Worm (Caenorhabditis elegans) whole organism, L1 larva: ENCODE measurements around the gene fbxb-22.

Experiments
- C04F5.9 ChIP-seq: sonication (generic microtip); optimal IDR thresholded peaks from 2 replicates; lab custom pipeline; 2016; ENCODE audit warnings: missing genetic modification characterization, missing compliant biosample characterization
- C16A3.4 ChIP-seq: fragments of 150-350 bp; optimal IDR thresholded peaks from 2 replicates; lab custom pipeline; 2014; ENCODE audit warnings: missing biosample characterization, missing genetic modification characterization
- F16B12.6 ChIP-seq: fragments of 150-350 bp; optimal IDR thresholded peaks from 2 replicates; lab custom pipeline; 2014; ENCODE audit warnings: missing biosample characterization, missing genetic modification characterization
- Y116A8C.19 ChIP-seq: sonication (generic microtip); optimal IDR thresholded peaks from 2 replicates; lab custom pipeline; 2016; ENCODE audit warnings: missing compliant biosample characterization, missing genetic modification characterization, borderline replicate concordance
- alr-1 ChIP-seq: fragments of 200-800 bp; sonication (Bioruptor generic); optimal IDR thresholded peaks from 2 replicates; lab custom pipeline; 2018; ENCODE audit warnings: borderline replicate concordance, mild to moderate bottlenecking, missing genetic modification characterization, missing compliant biosample characterization
- blmp-1 ChIP-seq: fragments of 150-350 bp; optimal IDR thresholded peaks from 2 replicates; lab custom pipeline; 2014; ENCODE audit warnings: missing biosample characterization, missing genetic modification characterization
- ceh-82 ChIP-seq, 3 experiments: fragments of 150-350 bp in 1 of 3; sonication (generic microtip) in 2 of 3; optimal IDR thresholded peaks; 2 replicates each; lab custom pipeline; 2014 to 2017; ENCODE audit warnings: missing biosample characterization in 3 of 3, missing genetic modification characterization in 3 of 3
- ceh-88 ChIP-seq: fragments of 200-800 bp; sonication (Bioruptor generic); IDR thresholded peaks from 2 replicates; pipeline ENCODE4 v1.3.6; 2022; ENCODE audit warnings: missing genetic modification characterization, missing compliant biosample characterization
- ceh-90 ChIP-seq: sonication (generic microtip); optimal IDR thresholded peaks from 2 replicates; lab custom pipeline; 2016; ENCODE audit warnings: missing genetic modification characterization, missing compliant biosample characterization
- efl-1 ChIP-seq, 4 experiments: fragments of 150-350 bp; optimal IDR thresholded peaks in 3 of 4; peaks in 1 of 4; 1 replicate in 1 of 4; 2 replicates in 3 of 4; lab custom pipeline; 2014; ENCODE audit warnings: missing biosample characterization in 2 of 4, missing genetic modification characterization in 2 of 4, missing genetic modification reagents in 2 of 4
- efl-3 ChIP-seq: fragments of 200-800 bp; sonication (Bioruptor generic); optimal IDR thresholded peaks from 2 replicates; lab custom pipeline; 2018; ENCODE audit warnings: mild to moderate bottlenecking, missing genetic modification characterization, missing compliant biosample characterization
- egl-27 ChIP-seq, 2 experiments: fragments of 150-350 bp in 1 of 2; sonication (generic microtip); optimal IDR thresholded peaks; 3 replicates each; lab custom pipeline; 2017 to 2018; ENCODE audit warnings: missing biosample characterization in 2 of 2, missing genetic modification characterization in 2 of 2, missing genetic modification reagents in 2 of 2
- elt-2 ChIP-seq: sonication (generic microtip); optimal IDR thresholded peaks from 2 replicates; lab custom pipeline; 2016; ENCODE audit warnings: missing genetic modification characterization, mild to moderate bottlenecking, inconsistent platforms, missing compliant biosample characterization, missing genetic modification reagents
- ets-5 ChIP-seq: fragments of 200-800 bp; sonication (Bioruptor generic); IDR thresholded peaks from 2 replicates; pipeline ENCODE4 v1.3.6; 2022; ENCODE audit warnings: missing genetic modification characterization, missing compliant biosample characterization
- fkh-10 ChIP-seq: sonication (generic microtip); optimal IDR thresholded peaks from 2 replicates; lab custom pipeline; 2017; ENCODE audit warnings: missing biosample characterization, missing genetic modification reagents, missing genetic modification characterization
- fkh-8 ChIP-seq: sonication (generic microtip); optimal IDR thresholded peaks from 2 replicates; lab custom pipeline; 2016; ENCODE audit warnings: mild to moderate bottlenecking, missing genetic modification characterization, missing compliant biosample characterization
- grh-1 ChIP-seq: fragments of 200-800 bp; sonication (Bioruptor generic); IDR thresholded peaks from 2 replicates; pipeline ENCODE4 v1.3.6; 2022; ENCODE audit warnings: missing genetic modification reagents, missing genetic modification characterization, missing compliant biosample characterization
- hpl-2 ChIP-seq: fragments of 150-350 bp; optimal IDR thresholded peaks from 2 replicates; lab custom pipeline; 2014; ENCODE audit warnings: missing biosample characterization, missing genetic modification reagents, missing genetic modification characterization
- isw-1 ChIP-seq: fragments of 200-800 bp; sonication (Bioruptor generic); IDR thresholded peaks from 2 replicates; pipeline ENCODE4 v1.3.6; 2022; ENCODE audit warnings: missing genetic modification characterization, missing compliant biosample characterization
- jun-1 ChIP-seq: fragments of 150-350 bp; optimal IDR thresholded peaks from 2 replicates; lab custom pipeline; 2014; ENCODE audit warnings: missing biosample characterization, missing genetic modification reagents, missing genetic modification characterization
- lin-13 ChIP-seq: fragments of 150-350 bp; optimal IDR thresholded peaks from 2 replicates; lab custom pipeline; 2014; ENCODE audit warnings: missing biosample characterization, missing genetic modification reagents, missing genetic modification characterization
- lin-14 ChIP-seq: fragments of 200-800 bp; sonication (Bioruptor generic); optimal IDR thresholded peaks from 2 replicates; lab custom pipeline; 2018; ENCODE audit warnings: mild to moderate bottlenecking, missing genetic modification characterization, moderate library complexity, missing compliant biosample characterization
- mef-2 ChIP-seq: fragments of 150-350 bp; optimal IDR thresholded peaks from 2 replicates; lab custom pipeline; 2014; ENCODE audit warnings: missing biosample characterization, missing genetic modification characterization
- nhr-11 ChIP-seq: fragments of 150-350 bp; optimal IDR thresholded peaks from 2 replicates; lab custom pipeline; 2014; ENCODE audit warnings: missing biosample characterization, missing genetic modification characterization
- nhr-19 ChIP-seq: fragments of 200-800 bp; sonication (Bioruptor generic); conservative IDR thresholded peaks from 2 replicates; pipeline ENCODE4 v1.3.6; 2022; ENCODE audit warnings: missing genetic modification characterization, missing compliant biosample characterization
- nhr-28 ChIP-seq: fragments of 150-350 bp; optimal IDR thresholded peaks from 2 replicates; lab custom pipeline; 2014; ENCODE audit warnings: missing biosample characterization, missing genetic modification characterization
- nhr-90 ChIP-seq: sonication (generic microtip); optimal IDR thresholded peaks from 2 replicates; lab custom pipeline; 2016; ENCODE audit warnings: mild to moderate bottlenecking, missing genetic modification characterization, missing compliant biosample characterization; ENCODE audit not compliant: poor library complexity
- pqm-1 ChIP-seq: sonication (generic microtip); optimal IDR thresholded peaks from 3 replicates; lab custom pipeline; 2017; ENCODE audit warnings: missing biosample characterization, missing genetic modification characterization
- snpc-4 ChIP-seq: fragments of 150-350 bp; optimal IDR thresholded peaks from 2 replicates; lab custom pipeline; 2014; ENCODE audit warnings: missing biosample characterization, missing genetic modification characterization
- sox-4 ChIP-seq: sonication (generic microtip); optimal IDR thresholded peaks from 2 replicates; lab custom pipeline; 2016; ENCODE audit warnings: missing genetic modification characterization, missing compliant biosample characterization
- sptf-1 ChIP-seq: fragments of 150-350 bp; optimal IDR thresholded peaks from 2 replicates; lab custom pipeline; 2014; ENCODE audit warnings: missing biosample characterization, missing genetic modification characterization
- swsn-7 ChIP-seq: sonication (generic microtip); optimal IDR thresholded peaks from 2 replicates; lab custom pipeline; 2016; ENCODE audit warnings: missing genetic modification characterization, missing compliant biosample characterization
- tbx-2 ChIP-seq: sonication (generic microtip); optimal IDR thresholded peaks from 2 replicates; lab custom pipeline; 2016; ENCODE audit warnings: missing genetic modification characterization, missing compliant biosample characterization
- unc-130 ChIP-seq: fragments of 150-350 bp; optimal IDR thresholded peaks from 2 replicates; lab custom pipeline; 2017; ENCODE audit warnings: missing biosample characterization, missing genetic modification characterization, inconsistent platforms
- unc-30 ChIP-seq: sonication (generic microtip); optimal IDR thresholded peaks from 2 replicates; lab custom pipeline; 2017; ENCODE audit warnings: missing biosample characterization, missing genetic modification characterization
- unc-62 ChIP-seq: fragments of 150-350 bp; optimal IDR thresholded peaks from 2 replicates; lab custom pipeline; 2014; ENCODE audit warnings: missing biosample characterization, missing genetic modification reagents, missing genetic modification characterization
- unc-86 ChIP-seq: sonication (generic microtip); optimal IDR thresholded peaks from 2 replicates; lab custom pipeline; 2016; ENCODE audit warnings: missing genetic modification characterization, missing compliant biosample characterization
- ztf-11 ChIP-seq, 2 experiments: sonication (generic microtip); optimal IDR thresholded peaks; 2 replicates each; lab custom pipeline; 2016 to 2017; ENCODE audit warnings: missing genetic modification characterization in 2 of 2, missing biosample characterization in 1 of 2, missing compliant biosample characterization in 1 of 2

Gene fbxb-22

DNA sequence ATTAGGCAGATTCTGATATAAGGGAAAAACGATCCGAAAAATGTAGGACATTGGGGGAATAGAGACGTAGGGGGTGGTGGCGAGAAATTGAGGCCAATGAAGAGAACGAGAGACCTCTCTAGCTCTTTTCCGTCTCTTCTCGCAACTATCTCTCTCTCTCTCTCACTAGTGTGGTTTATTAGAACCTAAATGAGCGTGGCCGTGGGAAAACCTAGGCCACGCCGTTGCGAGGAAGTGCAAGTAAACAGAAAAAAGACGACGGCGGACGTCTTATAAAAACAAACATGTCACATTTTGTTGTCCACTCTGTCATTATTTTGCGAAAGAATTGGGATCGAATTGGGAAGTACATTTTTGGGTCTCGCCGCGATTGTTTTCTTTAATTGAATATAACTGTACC is 13.5 kb downstream of the fbxb-22 start (continued):
- peak; percentile 78 for TF ChIP-seq unc-130 (tag; lab: Kevin White, UChicago)
- TF ChIP-seq ets-5 (GFP tag; lab: Robert Waterston, UW): no peak
- TF ChIP-seq hpl-2 (GFP tag; lab: Kevin White, UChicago): peak; percentile 27
- peak; percentile 67 for TF ChIP-seq C04F5.9 (tag; lab: Kevin White, UChicago)
- TF ChIP-seq swsn-7 (tag; lab: Kevin White, UChicago): peak; percentile 87
- peak; percentile 92 for TF ChIP-seq snpc-4 (tag; lab: Kevin White, UChicago)
- peak; percentile 48 for TF ChIP-seq elt-2
- TF ChIP-seq F16B12.6 (tag; lab: Kevin White, UChicago): peak; percentile 70
- peak; percentile 71 for TF ChIP-seq unc-86 (tag; lab: Kevin White, UChicago)
- TF ChIP-seq isw-1: peak; percentile 79
- no peak for TF ChIP-seq sptf-1 (tag; lab: Kevin White, UChicago)
- no peak for TF ChIP-seq efl-3 (GFP tag; lab: Kevin White, UChicago)
- TF ChIP-seq unc-30: no peak

DNA sequence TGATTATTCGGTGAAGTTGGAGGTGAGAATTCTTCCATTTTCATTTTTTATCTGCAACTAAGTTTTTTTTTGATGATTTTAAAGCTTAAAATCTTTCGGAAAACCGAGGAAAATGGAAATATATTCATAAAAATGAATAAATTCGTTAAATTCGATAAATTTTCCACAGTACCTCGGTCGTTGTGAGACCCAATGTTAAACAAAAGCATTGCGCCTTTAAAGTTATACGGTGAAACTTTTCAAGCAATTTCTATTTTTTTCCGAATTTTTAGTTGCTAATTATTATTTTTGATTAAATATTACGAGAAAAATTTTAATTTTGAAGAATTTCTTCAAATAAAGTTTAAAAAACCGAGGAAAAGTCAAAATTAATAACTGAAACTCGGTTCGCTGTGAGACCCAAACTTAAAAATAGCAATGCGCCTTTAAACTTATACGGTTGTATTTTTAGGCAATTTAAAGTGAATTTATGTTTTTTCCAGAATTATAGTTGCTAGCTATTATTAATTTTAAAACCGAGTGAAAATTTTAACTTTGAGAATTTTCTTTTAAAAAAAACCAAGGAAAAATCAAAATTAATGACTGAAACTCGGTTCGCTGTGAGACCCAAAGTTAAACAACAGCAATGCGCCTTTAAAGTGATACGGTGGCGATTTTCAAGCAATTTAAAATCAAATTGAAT is 14.2 kb downstream of the fbxb-22 start, which contains the start of gene taf-12:
Gene taf-12, minus strand, starts transcription at position 51 of the 682 bp plus-strand sequence.
- TF ChIP-seq blmp-1 (tag; lab: Kevin White, UChicago) (no peak), efl-1 (optimal IDR thresholded peaks at IDR 0.05; lab: Kevin White, UChicago) (no peak), efl-1 (GFP tag; optimal IDR thresholded peaks at IDR 0.05 in 1 of 2; lab: Kevin White, UChicago) (no peak), Y116A8C.19 (tag; lab: Kevin White, UChicago) (no peak), lin-13 (no peak), sox-4 (tag; lab: Kevin White, UChicago) (no peak), ztf-11 (tag; optimal IDR thresholded peaks at IDR 0.05; lab: Kevin White, UChicago) (no peak), C16A3.4 (tag; lab: Kevin White, UChicago) (no peak), ets-5 (GFP tag; lab: Robert Waterston, UW) (no peak), nhr-11 (no peak), fkh-8 (tag; lab: Kevin White, UChicago) (no peak), tbx-2 (tag; lab: Kevin White, UChicago) (no peak), nhr-28 (tag; lab: Kevin White, UChicago) (no peak), elt-2 (no peak), pqm-1 (no peak), mef-2 (tag; lab: Kevin White, UChicago) (no peak), ceh-88 (GFP tag; lab: Robert Waterston, UW) (no peak), alr-1 (no peak), hpl-2 (GFP tag; lab: Kevin White, UChicago) (no peak)
- TF ChIP-seq, all 84 proteins: peak for 0

DNA sequence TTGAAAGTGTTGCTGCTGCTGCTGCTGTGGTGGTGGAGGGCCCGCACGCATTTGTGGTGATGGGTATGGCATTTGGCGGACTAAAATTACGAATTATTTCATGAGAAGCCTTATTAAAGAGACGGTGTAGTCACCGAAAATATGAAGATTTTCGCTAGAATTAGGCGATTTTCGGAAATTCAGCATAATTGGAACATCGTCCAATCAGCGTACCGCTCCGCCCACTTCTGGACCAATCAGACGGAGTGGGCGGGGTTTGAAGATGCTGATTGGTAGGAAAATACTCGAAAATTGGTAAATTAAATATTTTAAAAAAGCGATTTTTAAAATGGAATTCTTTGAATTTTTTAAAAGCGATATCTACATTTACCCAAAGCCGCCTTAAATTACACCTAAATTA is 17.4 kb downstream of the fbxb-22 start:
- TF ChIP-seq F16B12.6 (tag; lab: Kevin White, UChicago) (no peak), unc-62 (GFP tag; lab: Kevin White, UChicago) (no peak), lin-14 (GFP tag; lab: Kevin White, UChicago) (no peak), nhr-19 (GFP tag; lab: Robert Waterston, UW) (no peak), ceh-82 (tag; optimal IDR thresholded peaks at IDR 0.05; lab: Kevin White, UChicago) (no peak), jun-1 (no peak), nhr-90 (no peak), grh-1 (GFP tag; lab: Robert Waterston, UW) (no peak), C16A3.4 (tag; lab: Kevin White, UChicago) (no peak), ztf-11 (tag; optimal IDR thresholded peaks at IDR 0.05; lab: Kevin White, UChicago) (no peak), unc-130 (tag; lab: Kevin White, UChicago) (no peak), snpc-4 (tag; lab: Kevin White, UChicago) (no peak), fkh-10 (GFP tag; lab: Kevin White, UChicago) (no peak), tbx-2 (tag; lab: Kevin White, UChicago) (no peak), egl-27 (tag; optimal IDR thresholded peaks at IDR 0.05; lab: Kevin White, UChicago) (no peak), ceh-90 (tag; lab: Kevin White, UChicago) (no peak)
- TF ChIP-seq, all 84 proteins: peak for 0
